Fruit fly (Drosophila melanogaster) whole organism, embryonic: ENCODE results near the gene CG13654.

Experiments
- CG10209 ChIP-seq: fragments of 200-800 bp; sonication (Bioruptor generic); optimal IDR thresholded peaks from 3 replicates; lab custom pipeline; 2017; ENCODE audit warnings: missing biosample characterization, mild to moderate bottlenecking, missing genetic modification characterization, missing genetic modification reagents
- CG10366 ChIP-seq: fragments of 200-800 bp; sonication (Bioruptor generic); IDR thresholded peaks from 2 replicates; pipeline ENCODE4 v1.3.6; 2022; ENCODE audit warnings: missing biosample characterization, missing genetic modification characterization
- CG10979 ChIP-seq: fragments of 200-800 bp; sonication (Bioruptor generic); optimal IDR thresholded peaks from 2 replicates; lab custom pipeline; 2018; ENCODE audit warnings: missing biosample characterization, mild to moderate bottlenecking, missing genetic modification characterization, moderate library complexity
- CG1603 ChIP-seq: fragments of 200-800 bp; sonication (Bioruptor generic); optimal IDR thresholded peaks from 2 replicates; lab custom pipeline; 2019; ENCODE audit warnings: missing biosample characterization, mild to moderate bottlenecking, missing genetic modification characterization, moderate library complexity
- CG16815 ChIP-seq: fragments of 200-800 bp; sonication (Bioruptor generic); optimal IDR thresholded peaks from 3 replicates; lab custom pipeline; 2017; ENCODE audit warnings: missing biosample characterization, mild to moderate bottlenecking, missing genetic modification characterization
- CG2120 ChIP-seq: fragments of 200-800 bp; sonication (Bioruptor generic); optimal IDR thresholded peaks from 3 replicates; lab custom pipeline; 2016; ENCODE audit warnings: missing biosample characterization, missing genetic modification characterization
- CG2129 ChIP-seq: fragments of 200-800 bp; sonication (Bioruptor generic); IDR thresholded peaks from 2 replicates; pipeline ENCODE4 v1.3.6; 2022; ENCODE audit warnings: missing biosample characterization, missing genetic modification characterization; ENCODE audit not compliant: partially characterized antibody
- CG2712 ChIP-seq: fragments of 200-800 bp; optimal IDR thresholded peaks from 3 replicates; lab custom pipeline; 2019; ENCODE audit warnings: missing biosample characterization, mild to moderate bottlenecking, missing genetic modification characterization, moderate library complexity
- CG30020 ChIP-seq: fragments of 200-800 bp; optimal IDR thresholded peaks from 2 replicates; lab custom pipeline; 2019; ENCODE audit warnings: missing biosample characterization, mild to moderate bottlenecking, missing genetic modification characterization, moderate library complexity
- CG3838 ChIP-seq: fragments of 200-800 bp; sonication (Bioruptor generic); optimal IDR thresholded peaks from 3 replicates; lab custom pipeline; 2016; ENCODE audit warnings: missing biosample characterization, missing genetic modification characterization
- CG4360 ChIP-seq: fragments of 200-800 bp; sonication (Bioruptor generic); IDR thresholded peaks from 2 replicates; pipeline ENCODE4 v1.3.6; 2022; ENCODE audit warnings: missing biosample characterization, missing genetic modification characterization
- CG4404 ChIP-seq: fragments of 200-800 bp; sonication (Bioruptor generic); IDR thresholded peaks from 2 replicates; pipeline ENCODE4 v1.3.6; 2022; ENCODE audit warnings: missing biosample characterization, missing genetic modification characterization
- CG7556 ChIP-seq: fragments of 200-800 bp; sonication (Bioruptor generic); optimal IDR thresholded peaks from 2 replicates; lab custom pipeline; 2017; ENCODE audit warnings: missing biosample characterization, mild to moderate bottlenecking, missing genetic modification characterization
- CG8281 ChIP-seq: fragments of 200-800 bp; sonication (Bioruptor generic); optimal IDR thresholded peaks from 2 replicates; lab custom pipeline; 2018; ENCODE audit warnings: missing biosample characterization, mild to moderate bottlenecking, missing genetic modification characterization, moderate library complexity
- CG8765 ChIP-seq: fragments of 200-800 bp; sonication (Bioruptor generic); IDR thresholded peaks from 2 replicates; pipeline ENCODE4 v1.3.6; 2022; ENCODE audit warnings: missing biosample characterization, missing genetic modification characterization
- CG9727 ChIP-seq: fragments of 200-800 bp; sonication (Bioruptor generic); optimal IDR thresholded peaks from 3 replicates; lab custom pipeline; 2017; ENCODE audit warnings: missing biosample characterization, mild to moderate bottlenecking, missing genetic modification characterization
- CoRest ChIP-seq: fragments of 200-800 bp; sonication (Bioruptor generic); optimal IDR thresholded peaks from 3 replicates; lab custom pipeline; 2018; ENCODE audit warnings: missing biosample characterization, mild to moderate bottlenecking, missing genetic modification characterization, moderate library complexity
- H15 ChIP-seq: fragments of 200-800 bp; sonication (Bioruptor generic); IDR thresholded peaks from 3 replicates; pipeline ENCODE4 v1.3.6; 2022; ENCODE audit warnings: missing biosample characterization, missing genetic modification characterization
- HLH3B ChIP-seq: fragments of 200-800 bp; sonication (Bioruptor generic); IDR thresholded peaks from 2 replicates; pipeline ENCODE4 v1.3.6; 2022; ENCODE audit warnings: missing biosample characterization, missing genetic modification characterization
- Hmr ChIP-seq: fragments of 200-800 bp; sonication (Bioruptor generic); optimal IDR thresholded peaks from 3 replicates; lab custom pipeline; 2017; ENCODE audit warnings: mild to moderate bottlenecking, missing biosample characterization, missing genetic modification reagents, missing genetic modification characterization
- Hr51 ChIP-seq, 2 experiments: fragments of 200-800 bp; sonication (Bioruptor generic); optimal IDR thresholded peaks; 2 replicates in 1 of 2; 3 replicates in 1 of 2; lab custom pipeline; 2016 to 2018; ENCODE audit warnings: missing biosample characterization in 2 of 2, missing genetic modification characterization in 2 of 2, mild to moderate bottlenecking in 1 of 2, moderate library complexity in 1 of 2
- Med ChIP-seq: fragments of 200-800 bp; sonication (Bioruptor generic); peaks from one replicate; lab custom pipeline; 2016; ENCODE audit warnings: missing biosample characterization, missing genetic modification characterization, mild to moderate bottlenecking, inconsistent platforms, moderate library complexity
- NfI ChIP-seq: fragments of 200-800 bp; sonication (Bioruptor generic); optimal IDR thresholded peaks from 3 replicates; lab custom pipeline; 2018; ENCODE audit warnings: missing biosample characterization, mild to moderate bottlenecking, missing genetic modification characterization, moderate library complexity
- Pdp1 ChIP-seq, 2 experiments: fragments of 200-800 bp; sonication (Bioruptor generic); optimal IDR thresholded peaks; 3 replicates each; lab custom pipeline; 2016; ENCODE audit warnings: missing biosample characterization in 2 of 2, missing genetic modification characterization in 2 of 2, mild to moderate bottlenecking in 1 of 2, moderate library complexity in 1 of 2
- Scr ChIP-seq: fragments of 200-800 bp; sonication (Bioruptor generic); IDR thresholded peaks from 2 replicates; pipeline ENCODE4 v1.3.6; 2022; ENCODE audit warnings: missing biosample characterization, missing genetic modification characterization; ENCODE audit not compliant: partially characterized antibody
- Sox102F ChIP-seq: fragments of 200-800 bp; sonication (Bioruptor generic); optimal IDR thresholded peaks from 2 replicates; lab custom pipeline; 2018; ENCODE audit warnings: missing biosample characterization, mild to moderate bottlenecking, missing genetic modification characterization, moderate library complexity
- Xrp1 ChIP-seq: fragments of 200-800 bp; sonication (Bioruptor generic); IDR thresholded peaks from 2 replicates; pipeline ENCODE4 v1.3.6; 2022; ENCODE audit warnings: missing biosample characterization, missing genetic modification characterization
- ase ChIP-seq: fragments of 200-800 bp; sonication (Bioruptor generic); IDR thresholded peaks from 3 replicates; pipeline ENCODE4 v1.3.6; 2022; ENCODE audit warnings: missing biosample characterization, missing genetic modification characterization
- bcd ChIP-seq: fragments of 200-800 bp; sonication (Bioruptor generic); optimal IDR thresholded peaks from 2 replicates; lab custom pipeline; 2017; ENCODE audit warnings: missing biosample characterization, mild to moderate bottlenecking, missing genetic modification characterization
- crol ChIP-seq: fragments of 200-800 bp; sonication (Bioruptor generic); IDR thresholded peaks from 2 replicates; pipeline ENCODE4 v1.3.6; 2022; ENCODE audit warnings: missing biosample characterization, missing genetic modification characterization
- crp ChIP-seq, 2 experiments: fragments of 200-800 bp; sonication (Bioruptor generic); optimal IDR thresholded peaks; 2 replicates in 1 of 2; 3 replicates in 1 of 2; lab custom pipeline; 2017; ENCODE audit warnings: missing biosample characterization in 2 of 2, missing genetic modification characterization in 2 of 2, mild to moderate bottlenecking in 1 of 2, moderate library complexity in 1 of 2
- da ChIP-seq: fragments of 200-800 bp; sonication (Bioruptor generic); optimal IDR thresholded peaks from 2 replicates; lab custom pipeline; 2016; ENCODE audit warnings: missing biosample characterization, missing genetic modification characterization
- dmrt99B ChIP-seq: fragments of 200-800 bp; sonication (Bioruptor generic); optimal IDR thresholded peaks from 2 replicates; lab custom pipeline; 2018; ENCODE audit warnings: missing biosample characterization, mild to moderate bottlenecking, missing genetic modification characterization, moderate library complexity
- dysf ChIP-seq: fragments of 200-800 bp; sonication (Bioruptor generic); IDR thresholded peaks from 3 replicates; pipeline ENCODE4 v1.3.6; 2022; ENCODE audit warnings: missing biosample characterization, missing genetic modification characterization
- eyg ChIP-seq: fragments of 200-800 bp; sonication (Bioruptor generic); optimal IDR thresholded peaks from 3 replicates; lab custom pipeline; 2016; ENCODE audit warnings: missing biosample characterization, missing genetic modification characterization
- gem ChIP-seq: fragments of 200-800 bp; sonication (Bioruptor generic); optimal IDR thresholded peaks from 2 replicates; lab custom pipeline; 2019; ENCODE audit warnings: missing biosample characterization, mild to moderate bottlenecking, missing genetic modification characterization, moderate library complexity
- grau ChIP-seq: fragments of 200-800 bp; optimal IDR thresholded peaks from 3 replicates; lab custom pipeline; 2019; ENCODE audit warnings: missing biosample characterization, mild to moderate bottlenecking, missing genetic modification characterization, moderate library complexity
- ind ChIP-seq: fragments of 200-800 bp; sonication (Bioruptor generic); optimal IDR thresholded peaks from 3 replicates; lab custom pipeline; 2016; ENCODE audit warnings: missing biosample characterization, missing genetic modification characterization
- insv ChIP-seq, 2 experiments: fragments of 200-800 bp; sonication (Bioruptor generic); optimal IDR thresholded peaks; 3 replicates each; lab custom pipeline; 2016 to 2018; ENCODE audit warnings: missing biosample characterization in 2 of 2, missing genetic modification characterization in 2 of 2
- kay ChIP-seq: fragments of 200-800 bp; sonication (Bioruptor generic); optimal IDR thresholded peaks from 2 replicates; lab custom pipeline; 2016; ENCODE audit warnings: missing biosample characterization, missing genetic modification characterization
- lab ChIP-seq: fragments of 200-800 bp; sonication (Bioruptor generic); optimal IDR thresholded peaks from 3 replicates; lab custom pipeline; 2017; ENCODE audit warnings: missing biosample characterization, missing genetic modification characterization, mild to moderate bottlenecking, moderate library complexity, missing genetic modification reagents
- phol ChIP-seq: fragments of 200-800 bp; sonication (Bioruptor generic); optimal IDR thresholded peaks from 3 replicates; lab custom pipeline; 2018; ENCODE audit warnings: missing biosample characterization, mild to moderate bottlenecking, missing genetic modification characterization, moderate library complexity
- pita ChIP-seq: fragments of 200-800 bp; sonication (Bioruptor generic); optimal IDR thresholded peaks from 2 replicates; lab custom pipeline; 2017; ENCODE audit warnings: missing biosample characterization, mild to moderate bottlenecking, missing genetic modification characterization
- row ChIP-seq: fragments of 200-800 bp; sonication (Bioruptor generic); IDR thresholded peaks from 3 replicates; pipeline ENCODE4 v1.3.6; 2022; ENCODE audit warnings: missing biosample characterization, missing genetic modification characterization
- sens ChIP-seq: fragments of 200-800 bp; sonication (Bioruptor generic); peaks from one replicate; lab custom pipeline; 2016; ENCODE audit warnings: missing biosample characterization, missing genetic modification characterization
- slbo ChIP-seq: fragments of 200-800 bp; sonication (Bioruptor generic); IDR thresholded peaks from 2 replicates; pipeline ENCODE4 v1.3.6; 2022; ENCODE audit warnings: missing biosample characterization, missing genetic modification characterization
- trh ChIP-seq: fragments of 200-800 bp; sonication (Bioruptor generic); optimal IDR thresholded peaks from 2 replicates; lab custom pipeline; 2016; ENCODE audit warnings: missing biosample characterization, missing genetic modification characterization
- zen ChIP-seq: fragments of 200-800 bp; sonication (Bioruptor generic); optimal IDR thresholded peaks from 3 replicates; lab custom pipeline; 2018; ENCODE audit warnings: missing biosample characterization, mild to moderate bottlenecking, missing genetic modification characterization, moderate library complexity
- zf30C ChIP-seq: fragments of 200-800 bp; sonication (Bioruptor generic); optimal IDR thresholded peaks from 3 replicates; lab custom pipeline; 2018; ENCODE audit warnings: missing biosample characterization, mild to moderate bottlenecking, missing genetic modification characterization
- zfh1 ChIP-seq: fragments of 200-800 bp; sonication (Bioruptor generic); IDR thresholded peaks from 3 replicates; pipeline ENCODE4 v1.3.6; 2022; ENCODE audit warnings: missing biosample characterization, missing genetic modification characterization

Gene CG13654

dm6 chr3R:25176517-25176916 is 23.1 kb upstream of the CG13654 start:
- TF ChIP-seq H15 (GFP tag; lab: Robert Waterston, UW) (no peak), CG7556 (peak; percentile 6), Hr51 (GFP tag; optimal IDR thresholded peaks at IDR 0.05; lab: Kevin White, UChicago) (peak in 1 of 2 experiments; percentile 24), NfI (GFP tag; lab: Kevin White, UChicago) (no peak), Scr (GFP tag; lab: Robert Waterston, UW) (no peak), bcd (GFP tag; lab: Kevin White, UChicago) (no peak), da (GFP tag; lab: Kevin White, UChicago) (no peak), CG3838 (GFP tag; lab: Kevin White, UChicago) (no peak), Sox102F (peak; percentile 18), zf30C (GFP tag; lab: Kevin White, UChicago) (peak; percentile 58), CG30020 (no peak), slbo (GFP tag; lab: Robert Waterston, UW) (0 out of 2 replicates have a peak, but pooled peaks have one; percentile 23), Xrp1 (GFP tag; lab: Robert Waterston, UW) (peak; percentile 26; the same call in 1 of the 2 replicates), Pdp1 (GFP tag; optimal IDR thresholded peaks at IDR 0.05; lab: Kevin White, UChicago) (peak in 1 of 2 experiments; percentile 12), grau (peak; percentile 19), CG8765 (GFP tag; lab: Robert Waterston, UW) (no peak), CG16815 (GFP tag; lab: Kevin White, UChicago) (no peak), kay (GFP tag; lab: Kevin White, UChicago) (no peak), CG8281 (tag; lab: Kevin White, UChicago) (no peak), phol (tag; lab: Kevin White, UChicago) (peak; percentile 18), crol (GFP tag; lab: Robert Waterston, UW) (no peak), gem (tag; lab: Kevin White, UChicago) (peak; percentile 31), zfh1 (no peak), dmrt99B (tag; lab: Kevin White, UChicago) (peak; percentile 23), CG1603 (tag; lab: Kevin White, UChicago) (peak; percentile 18), CG9727 (GFP tag; lab: Kevin White, UChicago) (peak; percentile 2), CG4360 (no peak), trh (GFP tag; lab: Kevin White, UChicago) (no peak), eyg (GFP tag; lab: Kevin White, UChicago) (no peak), CG10209 (GFP tag; lab: Kevin White, UChicago) (peak; percentile 11), insv (GFP tag; optimal IDR thresholded peaks at IDR 0.05; lab: Kevin White, UChicago) (no peak), CG2129 (GFP tag; lab: Robert Waterston, UW) (no peak), crp (GFP tag; optimal IDR thresholded peaks at IDR 0.05; lab: Kevin White, UChicago) (no peak), Med (GFP tag; lab: Kevin White, UChicago) (peak; percentile 77), row (GFP tag; lab: Robert Waterston, UW) (peak; percentile 51), CG4404 (GFP tag; lab: Robert Waterston, UW) (peak; percentile 12; the same call in 1 of the 2 replicates), ase (GFP tag; lab: Robert Waterston, UW) (0 out of 3 replicates have a peak, but pooled peaks have one; percentile 26), pita (GFP tag; lab: Kevin White, UChicago) (no peak), zen (tag; lab: Kevin White, UChicago) (no peak), CoRest (tag; lab: Kevin White, UChicago) (peak; percentile 7), ind (GFP tag; lab: Kevin White, UChicago) (no peak), dysf (GFP tag; lab: Robert Waterston, UW) (peak; percentile 37; the same call in 1 of the 3 replicates), CG10979 (tag; lab: Kevin White, UChicago) (peak; percentile 22), CG2712 (peak; percentile 13), sens (GFP tag; lab: Kevin White, UChicago) (peak; percentile 51), HLH3B (GFP tag; lab: Robert Waterston, UW) (0 out of 2 replicates have a peak, but pooled peaks have one; percentile 5), Hmr (GFP tag; lab: Kevin White, UChicago) (peak; percentile 9), CG2120 (peak; percentile 17), CG10366 (no peak), lab (peak; percentile 11)
